Fruit fly (Drosophila melanogaster) whole organism, embryonic: ENCODE data around the gene CG15027.

ENCODE experiments used
- Awh ChIP-seq: fragments of 200-800 bp; sonication (Bioruptor generic); IDR thresholded peaks from 2 replicates; pipeline ENCODE4, ENCODE4 v1.3.6; 2022; ENCODE audit warnings: missing biosample characterization, missing genetic modification characterization
- CG1024 ChIP-seq: fragments of 200-800 bp; sonication (Bioruptor generic); IDR thresholded peaks from 2 replicates; pipeline ENCODE4 v1.3.6; 2022; ENCODE audit warnings: missing biosample characterization, missing genetic modification characterization
- CG10462 ChIP-seq: fragments of 200-800 bp; sonication (Bioruptor generic); optimal IDR thresholded peaks from 2 replicates; lab custom pipeline; 2016; ENCODE audit warnings: missing biosample characterization, missing genetic modification characterization
- CG10654 ChIP-seq: fragments of 200-800 bp; sonication (Bioruptor generic); optimal IDR thresholded peaks from 2 replicates; lab custom pipeline; 2016; ENCODE audit warnings: missing biosample characterization, missing genetic modification characterization
- CG11093 ChIP-seq: fragments of 200-800 bp; sonication (Bioruptor generic); IDR thresholded peaks from 3 replicates; pipeline ENCODE4 v1.3.6; 2022; ENCODE audit warnings: missing biosample characterization, missing genetic modification characterization
- CG11504 ChIP-seq: fragments of 200-800 bp; sonication (Bioruptor generic); optimal IDR thresholded peaks from 3 replicates; lab custom pipeline; 2019; ENCODE audit warnings: missing biosample characterization, mild to moderate bottlenecking, missing genetic modification characterization, moderate library complexity
- CG12155 ChIP-seq: fragments of 200-800 bp; sonication (Bioruptor generic); optimal IDR thresholded peaks from 3 replicates; lab custom pipeline; 2016; ENCODE audit warnings: missing biosample characterization, missing genetic modification characterization
- CG13424 ChIP-seq: fragments of 200-800 bp; sonication (Bioruptor generic); optimal IDR thresholded peaks from 2 replicates; lab custom pipeline; 2019; ENCODE audit warnings: missing biosample characterization, mild to moderate bottlenecking, missing genetic modification characterization, moderate library complexity
- CG13775 ChIP-seq: fragments of 200-800 bp; sonication (Bioruptor generic); optimal IDR thresholded peaks from 3 replicates; lab custom pipeline; 2017; ENCODE audit warnings: missing biosample characterization, mild to moderate bottlenecking, missing genetic modification characterization
- CG14014 ChIP-seq: fragments of 200-800 bp; sonication (Bioruptor generic); IDR thresholded peaks from 2 replicates; pipeline ENCODE4 v1.3.6; 2022; ENCODE audit warnings: missing biosample characterization, missing genetic modification characterization
- CG1529 ChIP-seq: fragments of 200-800 bp; sonication (Bioruptor generic); optimal IDR thresholded peaks from 3 replicates; lab custom pipeline; 2018; ENCODE audit warnings: missing biosample characterization, missing genetic modification characterization
- CG17186 ChIP-seq: fragments of 200-800 bp; sonication (Bioruptor generic); optimal IDR thresholded peaks from 3 replicates; lab custom pipeline; 2017; ENCODE audit warnings: missing biosample characterization, missing genetic modification reagents, missing genetic modification characterization
- CG30020 ChIP-seq: fragments of 200-800 bp; optimal IDR thresholded peaks from 2 replicates; lab custom pipeline; 2019; ENCODE audit warnings: missing biosample characterization, mild to moderate bottlenecking, missing genetic modification characterization, moderate library complexity
- CG33557 ChIP-seq: fragments of 200-800 bp; sonication (Bioruptor generic); optimal IDR thresholded peaks from 2 replicates; lab custom pipeline; 2019; ENCODE audit warnings: missing biosample characterization, mild to moderate bottlenecking, missing genetic modification characterization, moderate library complexity
- CG34422 ChIP-seq: fragments of 200-800 bp; sonication (Bioruptor generic); IDR thresholded peaks from 3 replicates; pipeline ENCODE4 v1.3.6; 2022; ENCODE audit warnings: missing biosample characterization, missing genetic modification characterization
- CG3995 ChIP-seq: fragments of 200-800 bp; sonication (Bioruptor generic); optimal IDR thresholded peaks from 3 replicates; lab custom pipeline; 2016; ENCODE audit warnings: missing biosample characterization, missing genetic modification characterization
- CG6654 ChIP-seq: fragments of 200-800 bp; sonication (Bioruptor generic); optimal IDR thresholded peaks from 2 replicates; lab custom pipeline; 2017; ENCODE audit warnings: missing biosample characterization, mild to moderate bottlenecking, missing genetic modification characterization
- CG8388 ChIP-seq: fragments of 200-800 bp; sonication (Bioruptor generic); optimal IDR thresholded peaks from 2 replicates; lab custom pipeline; 2019; ENCODE audit warnings: missing biosample characterization, mild to moderate bottlenecking, missing genetic modification characterization, moderate library complexity
- CG9876 ChIP-seq: fragments of 200-800 bp; sonication (Bioruptor generic); optimal IDR thresholded peaks from 2 replicates; lab custom pipeline; 2016; ENCODE audit warnings: missing biosample characterization, missing genetic modification characterization
- CoRest ChIP-seq: fragments of 200-800 bp; sonication (Bioruptor generic); optimal IDR thresholded peaks from 3 replicates; lab custom pipeline; 2018; ENCODE audit warnings: missing biosample characterization, mild to moderate bottlenecking, missing genetic modification characterization, moderate library complexity
- Deaf1 ChIP-seq: fragments of 200-800 bp; optimal IDR thresholded peaks from 3 replicates; lab custom pipeline; 2019; ENCODE audit warnings: missing biosample characterization, mild to moderate bottlenecking, missing genetic modification characterization, moderate library complexity
- Dp ChIP-seq: fragments of 200-800 bp; sonication (Bioruptor generic); optimal IDR thresholded peaks from 2 replicates; lab custom pipeline; 2018; ENCODE audit warnings: missing biosample characterization, mild to moderate bottlenecking, missing genetic modification characterization, moderate library complexity
- Ets97D ChIP-seq: fragments of 200-800 bp; sonication (Bioruptor generic); optimal IDR thresholded peaks from 3 replicates; lab custom pipeline; 2016; ENCODE audit warnings: missing biosample characterization, missing genetic modification characterization
- Mes4 ChIP-seq: fragments of 200-800 bp; sonication (Bioruptor generic); optimal IDR thresholded peaks from 2 replicates; lab custom pipeline; 2016; ENCODE audit warnings: missing biosample characterization, missing genetic modification characterization
- PHDP ChIP-seq: fragments of 200-800 bp; sonication (Bioruptor generic); optimal IDR thresholded peaks from 3 replicates; lab custom pipeline; 2018; ENCODE audit warnings: missing biosample characterization, mild to moderate bottlenecking, missing genetic modification characterization, moderate library complexity
- Sox102F ChIP-seq: fragments of 200-800 bp; sonication (Bioruptor generic); optimal IDR thresholded peaks from 2 replicates; lab custom pipeline; 2018; ENCODE audit warnings: missing biosample characterization, mild to moderate bottlenecking, missing genetic modification characterization, moderate library complexity
- bab2 ChIP-seq: fragments of 200-800 bp; sonication (Bioruptor generic); optimal IDR thresholded peaks from 2 replicates; lab custom pipeline; 2016; ENCODE audit warnings: missing biosample characterization, missing genetic modification characterization
- bbx ChIP-seq: fragments of 200-800 bp; sonication (Bioruptor generic); IDR thresholded peaks from 2 replicates; pipeline ENCODE4 v1.3.6; 2022; ENCODE audit warnings: missing biosample characterization, missing genetic modification characterization; ENCODE audit not compliant: partially characterized antibody
- bowl ChIP-seq: fragments of 200-800 bp; sonication (Bioruptor generic); IDR thresholded peaks from 2 replicates; pipeline ENCODE4 v1.3.6; 2022; ENCODE audit warnings: missing biosample characterization, missing genetic modification characterization
- cwo ChIP-seq: fragments of 200-800 bp; sonication (Bioruptor generic); optimal IDR thresholded peaks from 3 replicates; lab custom pipeline; 2017; ENCODE audit warnings: missing biosample characterization, missing genetic modification characterization, mild to moderate bottlenecking, moderate library complexity, missing genetic modification reagents
- disco-r ChIP-seq: fragments of 200-800 bp; sonication (Bioruptor generic); optimal IDR thresholded peaks from 2 replicates; lab custom pipeline; 2016; ENCODE audit warnings: missing biosample characterization, missing genetic modification characterization
- dpn ChIP-seq, 2 experiments: fragments of 200-800 bp; sonication (Bioruptor generic); optimal IDR thresholded peaks; 3 replicates each; lab custom pipeline; 2016; ENCODE audit warnings: missing biosample characterization in 2 of 2, missing genetic modification characterization in 2 of 2
- eyg ChIP-seq: fragments of 200-800 bp; sonication (Bioruptor generic); optimal IDR thresholded peaks from 3 replicates; lab custom pipeline; 2016; ENCODE audit warnings: missing biosample characterization, missing genetic modification characterization
- fd102C ChIP-seq: fragments of 200-800 bp; sonication (Bioruptor generic); optimal IDR thresholded peaks from 2 replicates; lab custom pipeline; 2018; ENCODE audit warnings: missing biosample characterization, mild to moderate bottlenecking, missing genetic modification characterization, moderate library complexity
- ftz-f1 ChIP-seq: fragments of 200-800 bp; sonication (Bioruptor generic); optimal IDR thresholded peaks from 2 replicates; lab custom pipeline; 2016; ENCODE audit warnings: missing biosample characterization, missing genetic modification characterization
- gro ChIP-seq: fragments of 200-800 bp; sonication (Bioruptor generic); optimal IDR thresholded peaks from 2 replicates; lab custom pipeline; 2016; ENCODE audit warnings: missing biosample characterization, missing genetic modification characterization
- gsb ChIP-seq: fragments of 200-800 bp; sonication (Bioruptor generic); IDR thresholded peaks from 2 replicates; pipeline ENCODE4 v1.3.6; 2022; ENCODE audit warnings: missing biosample characterization, missing genetic modification characterization
- gsb-n ChIP-seq: fragments of 200-800 bp; sonication (Bioruptor generic); optimal IDR thresholded peaks from 3 replicates; lab custom pipeline; 2018; ENCODE audit warnings: missing biosample characterization, mild to moderate bottlenecking, missing genetic modification characterization
- hb ChIP-seq: fragments of 200-800 bp; sonication (Bioruptor generic); IDR thresholded peaks from 3 replicates; pipeline ENCODE4 v1.3.6; 2022; ENCODE audit warnings: missing biosample characterization, missing genetic modification characterization; ENCODE audit not compliant: partially characterized antibody
- ind ChIP-seq: fragments of 200-800 bp; sonication (Bioruptor generic); optimal IDR thresholded peaks from 3 replicates; lab custom pipeline; 2016; ENCODE audit warnings: missing biosample characterization, missing genetic modification characterization
- lab ChIP-seq: fragments of 200-800 bp; sonication (Bioruptor generic); optimal IDR thresholded peaks from 3 replicates; lab custom pipeline; 2017; ENCODE audit warnings: missing biosample characterization, missing genetic modification characterization, mild to moderate bottlenecking, moderate library complexity, missing genetic modification reagents
- maf-S ChIP-seq: fragments of 200-800 bp; sonication (Bioruptor generic); optimal IDR thresholded peaks from 2 replicates; lab custom pipeline; 2016; ENCODE audit warnings: missing biosample characterization, missing genetic modification characterization
- oc ChIP-seq: fragments of 200-800 bp; sonication (Bioruptor generic); optimal IDR thresholded peaks from 2 replicates; lab custom pipeline; 2018; ENCODE audit warnings: missing biosample characterization, mild to moderate bottlenecking, missing genetic modification characterization, moderate library complexity
- pum ChIP-seq: fragments of 200-800 bp; sonication (Bioruptor generic); optimal IDR thresholded peaks from 2 replicates; lab custom pipeline; 2016; ENCODE audit warnings: missing biosample characterization, missing genetic modification characterization
- sd ChIP-seq: fragments of 200-800 bp; sonication (Bioruptor generic); optimal IDR thresholded peaks from 3 replicates; lab custom pipeline; 2018; ENCODE audit warnings: missing biosample characterization, mild to moderate bottlenecking, missing genetic modification characterization, moderate library complexity
- so ChIP-seq: fragments of 200-800 bp; sonication (Bioruptor generic); IDR thresholded peaks from 3 replicates; pipeline ENCODE4 v1.3.6; 2022; ENCODE audit warnings: missing biosample characterization, missing genetic modification characterization
- tin ChIP-seq: fragments of 200-800 bp; sonication (Bioruptor generic); optimal IDR thresholded peaks from 3 replicates; lab custom pipeline; 2016; ENCODE audit warnings: missing biosample characterization, missing genetic modification characterization
- unc-4 ChIP-seq: fragments of 200-800 bp; sonication (Bioruptor generic); IDR thresholded peaks from 2 replicates; pipeline ENCODE4 v1.3.6; 2022; ENCODE audit warnings: missing biosample characterization, missing genetic modification characterization; ENCODE audit not compliant: partially characterized antibody
- vfl ChIP-seq: fragments of 200-800 bp; sonication (Bioruptor generic); optimal IDR thresholded peaks from 2 replicates; lab custom pipeline; 2016; ENCODE audit warnings: missing biosample characterization, missing genetic modification characterization

The CG15027 gene

dm6 chrX:15043013-15043699 is 42.5 kb downstream of the CG15027 start (continued):
- TF ChIP-seq CG1024 (GFP tag; lab: Robert Waterston, UW), result peak; percentile 84; the same call in 1 of the 2 replicates
- no peak for TF ChIP-seq ind (GFP tag; lab: Kevin White, UChicago)
- TF ChIP-seq CG11093 (GFP tag; lab: Robert Waterston, UW), result peak; percentile 48; the same call in 1 of the 3 replicates
- TF ChIP-seq CoRest (tag; lab: Kevin White, UChicago), result peak; percentile 65
- TF ChIP-seq fd102C (GFP tag; lab: Kevin White, UChicago), result no peak
- no peak for TF ChIP-seq Dp (GFP tag; lab: Kevin White, UChicago)
- no peak for TF ChIP-seq unc-4 (GFP tag; lab: Robert Waterston, UW)
- peak; percentile 11; the same call in 1 of the 2 replicates for TF ChIP-seq bowl (GFP tag; lab: Robert Waterston, UW)
- peak; percentile 90 for TF ChIP-seq CG1529 (GFP tag; lab: Kevin White, UChicago)
- TF ChIP-seq pum (GFP tag; lab: Kevin White, UChicago), result peak; percentile 11
- peak; percentile 68 for TF ChIP-seq cwo
- peak; percentile 36; the same call in 1 of the 3 replicates for TF ChIP-seq CG34422
- peak; percentile 65 for TF ChIP-seq maf-S (GFP tag; lab: Kevin White, UChicago)
- TF ChIP-seq CG9876 (GFP tag; lab: Kevin White, UChicago), result peak; percentile 58
- peak; percentile 88 for TF ChIP-seq CG33557 (GFP tag; lab: Kevin White, UChicago)
- peak; percentile 1 for TF ChIP-seq CG30020 (tag; lab: Kevin White, UChicago)
- no peak for TF ChIP-seq Deaf1 (tag; lab: Kevin White, UChicago)
- TF ChIP-seq sd (tag; lab: Kevin White, UChicago), result peak; percentile 44
- TF ChIP-seq oc (tag; lab: Kevin White, UChicago), result peak; percentile 88
- TF ChIP-seq CG13775 (GFP tag; lab: Kevin White, UChicago), result peak; percentile 10
- peak; percentile 39 for TF ChIP-seq CG8388
- TF ChIP-seq Mes4 (GFP tag; lab: Kevin White, UChicago), result peak; percentile 90
- TF ChIP-seq CG13424 (tag; lab: Kevin White, UChicago), result peak; percentile 75
- no peak for TF ChIP-seq hb (GFP tag; lab: Robert Waterston, UW)
- no peak for TF ChIP-seq ftz-f1 (GFP tag; lab: Kevin White, UChicago)
- TF ChIP-seq dpn (GFP tag; optimal IDR thresholded peaks at IDR 0.05; lab: Kevin White, UChicago), result peak; percentile 35 to 70
- TF ChIP-seq disco-r (GFP tag; lab: Kevin White, UChicago), result peak; percentile 21
- TF ChIP-seq gsb (GFP tag; lab: Robert Waterston, UW), result no peak
- peak; percentile 93 for TF ChIP-seq Awh (GFP tag; lab: Robert Waterston, UW)
- peak; percentile 86 for TF ChIP-seq PHDP
- TF ChIP-seq bab2 (GFP tag; lab: Kevin White, UChicago), result peak; percentile 95
- TF ChIP-seq eyg (GFP tag; lab: Kevin White, UChicago), result peak; percentile 76
- peak; percentile 36 for TF ChIP-seq CG6654
- peak; percentile 83 for TF ChIP-seq CG11504 (tag; lab: Kevin White, UChicago)
- TF ChIP-seq Ets97D (GFP tag; lab: Kevin White, UChicago), result peak; percentile 33
- TF ChIP-seq CG14014 (GFP tag; lab: Robert Waterston, UW), result peak; percentile 84; the same call in 1 of the 2 replicates
- no peak for TF ChIP-seq vfl
- peak; percentile 74 for TF ChIP-seq Sox102F (GFP tag; lab: Kevin White, UChicago)
- no peak for TF ChIP-seq bbx
- peak; percentile 30 for TF ChIP-seq CG17186 (GFP tag; lab: Kevin White, UChicago)
- peak; percentile 83 for TF ChIP-seq CG10654
- peak; percentile 49 for TF ChIP-seq tin (GFP tag; lab: Kevin White, UChicago)
- peak; percentile 46 for TF ChIP-seq gro
- peak; percentile 88 for TF ChIP-seq gsb-n (tag; lab: Kevin White, UChicago)
- peak; percentile 95 for TF ChIP-seq lab (GFP tag; lab: Kevin White, UChicago)
- TF ChIP-seq CG10462 (GFP tag; lab: Kevin White, UChicago), result peak; percentile 47
- TF ChIP-seq CG12155 (GFP tag; lab: Kevin White, UChicago), result no peak
- peak; percentile 21 for TF ChIP-seq CG3995 (GFP tag; lab: Kevin White, UChicago)
- peak; percentile 82; the same call in 2 of the 3 replicates for TF ChIP-seq so (GFP tag; lab: Robert Waterston, UW)
